Worm (Caenorhabditis elegans): Measurements from ENCODE around the gene srh-219.

ce11 chrV:15465032-15465727 is 30.1 kb upstream of the srh-219 start, which contains the start of gene pqn-71:
- TF ChIP-seq sem-2 (GFP tag; optimal IDR thresholded peaks at IDR 0.05) (peak; percentile 68), elt-3 (tag; optimal IDR thresholded peaks at IDR 0.05) (peak; percentile 41), unc-62 (GFP tag; optimal IDR thresholded peaks at IDR 0.05) (peak; percentile 42), lin-13 (tag; optimal IDR thresholded peaks at IDR 0.05) (peak; percentile 61)

Data from whole organism, mixed stage, embryonic.